Worm (Caenorhabditis elegans): ENCODE data around the gene T06C12.14.
"Not testable (repeated sequence)": the region's sequence is repeated elsewhere in the genome, so short reads cannot be mapped to it uniquely, and the experiment has no call there.

T06C12.14 gene

DNA sequence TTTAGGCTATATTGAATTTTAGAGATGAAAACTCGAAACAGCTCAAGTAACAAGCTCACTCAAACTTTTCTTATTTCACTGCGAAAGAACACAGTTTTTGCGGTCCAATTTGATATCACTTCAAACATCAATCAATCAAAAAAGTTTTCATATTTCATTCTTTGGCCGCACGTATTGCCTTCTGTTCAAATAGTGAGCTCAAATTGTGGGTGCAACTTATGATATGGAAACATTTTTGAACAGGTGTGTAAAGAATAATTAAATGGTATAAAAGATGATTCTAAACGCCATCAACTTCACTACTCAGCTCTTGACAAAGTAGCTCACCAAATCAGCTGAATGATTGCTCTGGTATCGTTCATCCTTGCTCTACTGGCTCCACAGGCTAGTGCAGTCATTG is at the start of gene T06C12.14:
TSS of gene T06C12.14 (plus strand) at position 301 of the 400 bp plus-strand sequence.
- TF ChIP-seq B0310.2 (tag; optimal IDR thresholded peaks at IDR 0.05): no peak
- no peak for TF ChIP-seq pes-1 (GFP tag; IDR thresholded peaks at IDR 0.05)
- TF ChIP-seq ama-1 (optimal IDR thresholded peaks at IDR 0.05): no peak
- no peak for TF ChIP-seq flt-1 (GFP tag; IDR thresholded peaks at IDR 0.05)
- TF ChIP-seq hmbx-1 (tag; optimal IDR thresholded peaks at IDR 0.05): no peak
- no peak for TF ChIP-seq ceh-36 (tag; optimal IDR thresholded peaks at IDR 0.05)
- TF ChIP-seq ets-7 (tag; optimal IDR thresholded peaks at IDR 0.05): no peak
- no peak for TF ChIP-seq hmg-4 (GFP tag; optimal IDR thresholded peaks at IDR 0.05)
- no peak for TF ChIP-seq aly-1 (tag; optimal IDR thresholded peaks at IDR 0.05)
- TF ChIP-seq sea-1 (GFP tag; conservative IDR thresholded peaks at IDR 0.05): no peak
- TF ChIP-seq scrt-1 (GFP tag; IDR thresholded peaks at IDR 0.05): no peak
- no peak for TF ChIP-seq F13C5.2 (tag; optimal IDR thresholded peaks at IDR 0.05)
- no peak for TF ChIP-seq hnd-1 (tag; optimal IDR thresholded peaks at IDR 0.05)
- no peak for TF ChIP-seq tbx-11 (GFP tag; IDR thresholded peaks at IDR 0.05)
- no peak for TF ChIP-seq tbx-37 (GFP tag; conservative IDR thresholded peaks at IDR 0.05)
- TF ChIP-seq tra-4 (tag; optimal IDR thresholded peaks at IDR 0.05): no peak

DNA sequence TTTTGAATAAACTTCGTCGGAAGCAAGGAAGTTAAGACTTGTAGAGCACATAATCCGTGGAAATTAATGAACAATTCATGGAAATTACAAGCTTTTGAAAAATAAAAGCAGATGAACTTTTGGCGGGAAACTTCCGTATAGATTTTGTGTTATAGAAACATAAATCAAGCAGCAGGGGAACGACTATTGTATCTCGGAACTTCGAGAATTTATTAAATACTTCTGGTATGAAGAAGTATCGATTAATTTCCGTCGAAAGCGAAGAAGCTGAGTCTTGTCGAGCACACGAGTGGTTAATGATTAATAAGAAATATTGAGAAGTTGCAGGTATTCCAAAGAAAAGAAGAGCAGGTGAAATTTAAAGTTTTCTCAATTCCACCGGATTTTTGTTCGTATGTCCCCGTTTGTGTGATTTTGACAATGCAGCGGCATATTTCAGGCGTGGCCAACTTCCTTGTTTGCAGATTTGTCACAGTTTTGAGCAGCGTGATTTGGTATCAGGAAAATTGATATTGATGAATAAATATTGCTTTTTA is 49.5 kb upstream of the T06C12.14 start, which contains the start of gene srh-147:
TSS of gene srh-147 (minus strand) at position 51 of the 536 bp plus-strand sequence.
- not testable (repeated sequence) for TF ChIP-seq F13C5.2, B0310.2, tra-4 (tag; optimal IDR thresholded peaks at IDR 0.05)

DNA sequence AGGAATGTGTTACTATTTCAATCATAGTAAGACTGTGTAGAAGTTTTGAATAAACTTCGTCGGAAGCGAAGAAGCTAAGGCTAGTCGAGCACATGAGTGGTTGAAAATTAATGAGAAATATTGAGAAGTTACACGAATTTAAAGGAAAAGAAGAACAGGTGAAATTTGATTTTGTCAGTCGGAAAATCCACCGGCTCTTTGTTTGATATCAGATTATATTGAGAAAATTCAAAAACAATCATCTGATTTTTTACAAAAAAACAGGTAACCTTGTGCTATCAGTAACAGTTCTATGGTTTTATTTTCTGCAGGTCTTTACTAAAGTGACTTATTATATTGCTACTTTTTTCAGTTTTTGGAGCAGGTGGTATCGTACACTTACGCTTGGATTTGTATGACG is 41.5 kb upstream of the T06C12.14 start, which contains the start of gene srh-148:
TSS of gene srh-148 (minus strand) at position 101 of the 400 bp plus-strand sequence.
- no peak for TF ChIP-seq ceh-36 (tag; optimal IDR thresholded peaks at IDR 0.05)
- TF ChIP-seq flt-1 (GFP tag; IDR thresholded peaks at IDR 0.05): no peak
- no peak for TF ChIP-seq tbx-11 (GFP tag; IDR thresholded peaks at IDR 0.05)
- no peak for TF ChIP-seq sea-1 (GFP tag; conservative IDR thresholded peaks at IDR 0.05)
- TF ChIP-seq B0310.2 (tag; optimal IDR thresholded peaks at IDR 0.05): no peak
- no peak for TF ChIP-seq tra-4 (tag; optimal IDR thresholded peaks at IDR 0.05)
- no peak for TF ChIP-seq tbx-37 (GFP tag; conservative IDR thresholded peaks at IDR 0.05)
- no peak for TF ChIP-seq scrt-1 (GFP tag; IDR thresholded peaks at IDR 0.05)
- no peak for TF ChIP-seq ama-1 (optimal IDR thresholded peaks at IDR 0.05)
- no peak for TF ChIP-seq F13C5.2 (tag; optimal IDR thresholded peaks at IDR 0.05)
- TF ChIP-seq ets-7 (tag; optimal IDR thresholded peaks at IDR 0.05): no peak
- no peak for TF ChIP-seq ceh-13 (GFP tag; optimal IDR thresholded peaks at IDR 0.05)
- TF ChIP-seq aly-1 (tag; optimal IDR thresholded peaks at IDR 0.05): no peak
- TF ChIP-seq hnd-1 (tag; optimal IDR thresholded peaks at IDR 0.05): no peak
- no peak for TF ChIP-seq pes-1 (GFP tag; IDR thresholded peaks at IDR 0.05)
- no peak for TF ChIP-seq hmg-4 (GFP tag; optimal IDR thresholded peaks at IDR 0.05)
- no peak for TF ChIP-seq hmbx-1 (tag; optimal IDR thresholded peaks at IDR 0.05)

DNA sequence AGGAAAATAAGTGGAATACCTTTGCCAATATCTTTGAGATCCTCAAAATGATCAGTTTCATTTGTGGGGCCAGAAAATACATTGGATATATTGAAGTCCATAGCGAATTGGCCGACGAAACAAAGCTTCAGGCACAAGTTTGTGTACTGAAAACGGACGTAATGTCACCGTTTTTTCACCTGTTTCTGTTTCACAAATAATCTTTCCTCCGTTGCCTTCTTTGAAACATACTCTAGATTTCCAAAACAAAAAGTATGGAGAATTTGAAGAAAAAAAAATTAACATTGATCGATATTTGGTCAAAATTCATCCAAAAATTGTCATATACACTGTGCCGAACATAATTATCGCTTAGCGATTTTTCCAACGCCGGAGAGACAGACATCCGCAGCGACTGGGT is 37.2 kb upstream of the T06C12.14 start, which contains the start of gene srz-12:
TSS of gene srz-12 (minus strand) at position 101 of the 400 bp plus-strand sequence.
- no peak for TF ChIP-seq ama-1 (optimal IDR thresholded peaks at IDR 0.05)
- no peak for TF ChIP-seq scrt-1 (GFP tag; IDR thresholded peaks at IDR 0.05)
- no peak for TF ChIP-seq B0310.2 (tag; optimal IDR thresholded peaks at IDR 0.05)
- TF ChIP-seq aly-1 (tag; optimal IDR thresholded peaks at IDR 0.05): no peak
- TF ChIP-seq ets-7 (tag; optimal IDR thresholded peaks at IDR 0.05): no peak
- TF ChIP-seq tra-4 (tag; optimal IDR thresholded peaks at IDR 0.05): no peak
- TF ChIP-seq hmbx-1 (tag; optimal IDR thresholded peaks at IDR 0.05): no peak
- no peak for TF ChIP-seq hnd-1 (tag; optimal IDR thresholded peaks at IDR 0.05)
- no peak for TF ChIP-seq ceh-36 (tag; optimal IDR thresholded peaks at IDR 0.05)
- TF ChIP-seq pes-1 (GFP tag; IDR thresholded peaks at IDR 0.05): no peak

DNA sequence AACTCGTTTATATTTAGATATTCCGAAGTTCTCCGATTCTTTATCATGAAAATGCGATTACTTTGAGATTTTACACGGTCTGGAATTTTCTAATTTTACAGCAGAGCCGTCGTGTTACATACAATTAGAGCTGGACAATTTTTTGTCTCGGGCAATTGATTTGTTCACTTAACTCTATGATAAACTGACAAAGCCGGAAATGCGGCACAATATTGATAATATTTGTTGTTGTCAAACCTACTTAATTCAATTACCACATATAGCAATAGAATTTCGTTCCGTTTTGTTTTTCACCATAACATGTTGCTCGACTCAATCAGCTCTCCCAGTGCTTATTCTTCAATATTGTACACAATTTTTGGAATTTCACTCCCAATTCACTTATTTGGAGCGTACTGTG is 36.8 kb upstream of the T06C12.14 start, which contains the start of gene srh-299:
TSS of gene srh-299 (plus strand) at position 301 of the 400 bp plus-strand sequence.
- TF ChIP-seq F13C5.2 (tag; optimal IDR thresholded peaks at IDR 0.05) (no peak), tbx-11 (GFP tag; IDR thresholded peaks at IDR 0.05) (no peak), ceh-36 (tag; optimal IDR thresholded peaks at IDR 0.05) (no peak), sea-1 (GFP tag; conservative IDR thresholded peaks at IDR 0.05) (no peak), ets-7 (tag; optimal IDR thresholded peaks at IDR 0.05) (no peak), hnd-1 (tag; optimal IDR thresholded peaks at IDR 0.05) (no peak), hmg-4 (GFP tag; optimal IDR thresholded peaks at IDR 0.05) (no peak), B0310.2 (tag; optimal IDR thresholded peaks at IDR 0.05) (no peak), hmbx-1 (tag; optimal IDR thresholded peaks at IDR 0.05) (no peak), ceh-13 (GFP tag; optimal IDR thresholded peaks at IDR 0.05) (no peak), scrt-1 (GFP tag; IDR thresholded peaks at IDR 0.05) (no peak), aly-1 (tag; optimal IDR thresholded peaks at IDR 0.05) (no peak)

DNA sequence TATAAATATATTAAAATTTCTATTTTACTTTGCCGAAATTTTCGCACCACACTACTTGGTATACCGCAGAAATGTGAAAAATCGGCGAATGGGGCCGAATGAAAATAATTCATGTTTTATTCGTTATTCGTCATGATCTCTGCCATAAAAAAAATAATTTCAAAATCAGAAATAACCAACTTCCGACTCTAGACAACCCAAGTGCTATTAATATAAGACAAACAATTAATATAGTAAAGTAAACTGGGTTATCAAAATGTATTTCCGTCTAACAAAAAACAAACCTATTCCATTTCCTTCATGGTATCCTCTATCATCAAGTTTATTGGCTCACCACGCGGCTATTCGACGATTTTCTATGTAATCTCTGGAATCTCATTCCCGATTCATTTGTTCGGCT is 34.0 kb upstream of the T06C12.14 start, which contains the start of gene srh-293:
TSS of gene srh-293 (plus strand) at position 301 of the 400 bp plus-strand sequence.
- TF ChIP-seq F13C5.2 (tag; optimal IDR thresholded peaks at IDR 0.05) (no peak), sea-1 (GFP tag; conservative IDR thresholded peaks at IDR 0.05) (no peak), aly-1 (tag; optimal IDR thresholded peaks at IDR 0.05) (no peak), ets-7 (tag; optimal IDR thresholded peaks at IDR 0.05) (no peak), ceh-36 (tag; optimal IDR thresholded peaks at IDR 0.05) (no peak), pes-1 (GFP tag; IDR thresholded peaks at IDR 0.05) (no peak), hmg-4 (GFP tag; optimal IDR thresholded peaks at IDR 0.05) (no peak), B0310.2 (tag; optimal IDR thresholded peaks at IDR 0.05) (no peak), flt-1 (GFP tag; IDR thresholded peaks at IDR 0.05) (no peak), tbx-37 (GFP tag; conservative IDR thresholded peaks at IDR 0.05) (no peak)

DNA sequence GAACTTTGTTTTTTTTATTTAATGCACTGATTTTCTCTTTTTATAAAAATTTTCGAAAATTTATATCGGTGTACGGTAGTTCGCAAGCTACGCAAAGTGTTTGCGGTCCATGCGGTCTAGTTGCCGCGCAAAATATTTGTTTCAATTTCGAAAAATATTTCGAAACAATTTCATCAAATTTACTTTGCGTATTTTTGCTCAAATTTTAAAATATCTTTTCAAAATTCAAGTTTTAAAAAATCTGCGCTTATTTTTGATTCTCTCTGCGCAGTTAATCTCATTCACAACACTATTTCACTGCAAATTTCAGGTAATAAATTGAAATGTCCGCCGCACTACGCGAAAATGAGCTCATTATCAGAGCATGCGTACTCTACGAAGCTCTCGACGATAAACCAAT is 32.4 kb upstream of the T06C12.14 start, which contains the start of gene fbxa-197:
TSS of gene fbxa-197 (plus strand) at position 301 of the 400 bp plus-strand sequence.
- TF ChIP-seq flt-1 (GFP tag; IDR thresholded peaks at IDR 0.05) (no peak), tbx-37 (GFP tag; conservative IDR thresholded peaks at IDR 0.05) (no peak), tbx-11 (GFP tag; IDR thresholded peaks at IDR 0.05) (no peak), hmbx-1 (tag; optimal IDR thresholded peaks at IDR 0.05) (no peak), ceh-13 (GFP tag; optimal IDR thresholded peaks at IDR 0.05) (no peak), hmg-4 (GFP tag; optimal IDR thresholded peaks at IDR 0.05) (no peak), ets-7 (tag; optimal IDR thresholded peaks at IDR 0.05) (no peak), scrt-1 (GFP tag; IDR thresholded peaks at IDR 0.05) (no peak), B0310.2 (tag; optimal IDR thresholded peaks at IDR 0.05) (no peak)

All from whole organism, early embryonic.